Worm (Caenorhabditis elegans) whole organism, L2 larva: ENCODE data around the gene AH10.4.

Source experiments
- R02D3.7 ChIP-seq: fragments of 150-350 bp; optimal IDR thresholded peaks from 2 replicates; lab custom pipeline; 2014; ENCODE audit warnings: missing biosample characterization, missing genetic modification characterization
- ceh-82 ChIP-seq: fragments of 150-350 bp; optimal IDR thresholded peaks from 2 replicates; lab custom pipeline; 2014; ENCODE audit warnings: missing biosample characterization, missing genetic modification characterization
- crh-2 ChIP-seq: sonication (generic microtip); optimal IDR thresholded peaks from 2 replicates; lab custom pipeline; 2017; ENCODE audit warnings: missing biosample characterization, missing genetic modification characterization
- elt-1 ChIP-seq: fragments of 150-350 bp; optimal IDR thresholded peaks from 2 replicates; lab custom pipeline; 2014; ENCODE audit warnings: missing biosample characterization, missing genetic modification characterization
- lin-13 ChIP-seq: fragments of 150-350 bp; optimal IDR thresholded peaks from 2 replicates; lab custom pipeline; 2014; ENCODE audit warnings: missing biosample characterization, missing genetic modification reagents, missing genetic modification characterization
- lin-39 ChIP-seq: fragments of 150-350 bp; optimal IDR thresholded peaks from 2 replicates; lab custom pipeline; 2014; ENCODE audit warnings: missing biosample characterization, missing genetic modification reagents, missing genetic modification characterization
- lsy-2 ChIP-seq, 2 experiments: fragments of 150-350 bp in 1 of 2; sonication (generic microtip) in 1 of 2; optimal IDR thresholded peaks; 2 replicates each; lab custom pipeline; 2014 to 2017; ENCODE audit warnings: missing biosample characterization in 2 of 2, missing genetic modification characterization in 2 of 2
- nhr-10 ChIP-seq: sonication (generic microtip); optimal IDR thresholded peaks from 2 replicates; lab custom pipeline; 2017; ENCODE audit warnings: missing biosample characterization, missing genetic modification characterization
- nhr-77 ChIP-seq: fragments of 150-350 bp; optimal IDR thresholded peaks from 2 replicates; lab custom pipeline; 2014; ENCODE audit warnings: missing biosample characterization, missing genetic modification characterization
- unc-55 ChIP-seq: fragments of 150-350 bp; sonication (generic microtip); optimal IDR thresholded peaks from 3 replicates; lab custom pipeline; 2014; ENCODE audit warnings: missing biosample characterization, missing genetic modification reagents, missing genetic modification characterization
- zag-1 ChIP-seq: fragments of 150-350 bp; optimal IDR thresholded peaks from 2 replicates; lab custom pipeline; 2014; ENCODE audit warnings: missing biosample characterization, missing genetic modification characterization

DNA sequence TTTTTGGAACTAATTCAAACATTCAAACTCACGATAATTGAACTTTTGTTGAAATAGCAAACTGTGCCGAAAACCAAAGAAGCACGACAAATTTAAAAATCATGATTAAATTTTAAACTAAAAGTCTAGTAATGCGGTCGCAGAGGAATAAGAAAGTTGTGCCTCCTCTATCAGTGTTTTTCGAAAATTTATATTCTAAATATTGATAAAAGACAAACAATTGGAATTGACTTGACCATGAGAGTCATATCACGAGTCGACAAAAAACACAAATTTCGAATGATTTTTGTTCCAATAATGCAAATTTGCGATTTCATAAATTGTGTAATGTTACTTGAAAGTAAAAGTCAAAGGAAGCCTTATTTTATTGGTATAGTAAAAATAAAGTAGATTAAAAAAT, 23.0 kb upstream of the AH10.4 start, which contains the start of gene cest-1.2:
- TF ChIP-seq R02D3.7 (tag; lab: Kevin White, UChicago) (no peak), unc-55 (no peak), crh-2 (tag; lab: Kevin White, UChicago) (no peak), elt-1 (tag; lab: Kevin White, UChicago) (no peak), nhr-77 (tag; lab: Kevin White, UChicago) (no peak), zag-1 (no peak), lin-13 (GFP tag; lab: Kevin White, UChicago) (no peak), lin-39 (tag; lab: Kevin White, UChicago) (no peak), lsy-2 (tag; optimal IDR thresholded peaks at IDR 0.05; lab: Kevin White, UChicago) (no peak), nhr-10 (no peak), ceh-82 (tag; lab: Kevin White, UChicago) (no peak)
